Fruit fly (Drosophila melanogaster) whole organism, embryonic: Measurements from ENCODE around the gene CG3032.

Experiments
- CG11456 ChIP-seq: fragments of 200-800 bp; sonication (Bioruptor generic); IDR thresholded peaks from 3 replicates; pipeline ENCODE4 v1.3.6; 2022; ENCODE audit warnings: missing biosample characterization, missing genetic modification characterization
- CG12071 ChIP-seq: fragments of 200-800 bp; sonication (Bioruptor generic); optimal IDR thresholded peaks from 3 replicates; lab custom pipeline; 2018; ENCODE audit warnings: missing biosample characterization, mild to moderate bottlenecking, missing genetic modification characterization
- CG12769 ChIP-seq: fragments of 200-800 bp; sonication (Bioruptor generic); optimal IDR thresholded peaks from 2 replicates; lab custom pipeline; 2019; ENCODE audit warnings: missing biosample characterization, mild to moderate bottlenecking, missing genetic modification characterization, moderate library complexity
- CG14050 ChIP-seq: fragments of 200-800 bp; sonication (Bioruptor generic); IDR thresholded peaks from 3 replicates; pipeline ENCODE4 v1.3.6; 2022; ENCODE audit warnings: missing biosample characterization, missing genetic modification characterization
- CG1529 ChIP-seq: fragments of 200-800 bp; sonication (Bioruptor generic); optimal IDR thresholded peaks from 3 replicates; lab custom pipeline; 2018; ENCODE audit warnings: missing biosample characterization, missing genetic modification characterization
- CG16813 ChIP-seq: fragments of 200-800 bp; sonication (Bioruptor generic); IDR thresholded peaks from 3 replicates; pipeline ENCODE4 v1.3.6; 2022; ENCODE audit warnings: missing biosample characterization, missing genetic modification characterization; ENCODE audit not compliant: partially characterized antibody
- CG1832 ChIP-seq: fragments of 200-800 bp; sonication (Bioruptor generic); optimal IDR thresholded peaks from 2 replicates; lab custom pipeline; 2017; ENCODE audit warnings: missing biosample characterization, mild to moderate bottlenecking, missing genetic modification characterization, inconsistent platforms
- CG31441 ChIP-seq: fragments of 200-800 bp; sonication (Bioruptor generic); IDR thresholded peaks from 2 replicates; pipeline ENCODE4 v1.3.6; 2022; ENCODE audit warnings: missing biosample characterization, missing genetic modification characterization
- CG3163 ChIP-seq: fragments of 200-800 bp; sonication (Bioruptor generic); optimal IDR thresholded peaks from 3 replicates; lab custom pipeline; 2016; ENCODE audit warnings: missing biosample characterization, missing genetic modification characterization
- CG43689 ChIP-seq: fragments of 200-800 bp; sonication (Bioruptor generic); IDR thresholded peaks from 2 replicates; pipeline ENCODE4 v1.3.6; 2022; ENCODE audit warnings: missing biosample characterization, missing genetic modification characterization
- CG7357 ChIP-seq: fragments of 200-800 bp; sonication (Bioruptor generic); IDR thresholded peaks from 3 replicates; pipeline ENCODE4 v1.3.6; 2022; ENCODE audit warnings: missing biosample characterization, missing genetic modification characterization
- CG7839 ChIP-seq: fragments of 200-800 bp; sonication (Bioruptor generic); optimal IDR thresholded peaks from 3 replicates; lab custom pipeline; 2018; ENCODE audit warnings: missing biosample characterization, mild to moderate bottlenecking, missing genetic modification characterization, moderate library complexity
- CG8089 ChIP-seq: fragments of 200-800 bp; sonication (Bioruptor generic); optimal IDR thresholded peaks from 3 replicates; lab custom pipeline; 2016; ENCODE audit warnings: missing biosample characterization, missing genetic modification characterization
- CG9797 ChIP-seq: fragments of 200-800 bp; sonication (Bioruptor generic); optimal IDR thresholded peaks from 3 replicates; lab custom pipeline; 2018; ENCODE audit warnings: missing biosample characterization, mild to moderate bottlenecking, missing genetic modification characterization
- CG9817 ChIP-seq: fragments of 200-800 bp; sonication (Bioruptor generic); optimal IDR thresholded peaks from 2 replicates; lab custom pipeline; 2018; ENCODE audit warnings: missing biosample characterization, mild to moderate bottlenecking, missing genetic modification characterization, moderate library complexity
- CkIIα-i1 ChIP-seq: fragments of 200-800 bp; sonication (Bioruptor generic); IDR thresholded peaks from 2 replicates; pipeline ENCODE4 v1.3.6; 2022; ENCODE audit warnings: missing biosample characterization, missing genetic modification characterization
- Doc2 ChIP-seq: fragments of 200-800 bp; sonication (Bioruptor generic); IDR thresholded peaks from 2 replicates; pipeline ENCODE4 v1.3.6; 2022; ENCODE audit warnings: missing biosample characterization, missing genetic modification characterization
- ERR ChIP-seq: fragments of 200-800 bp; sonication (Bioruptor generic); optimal IDR thresholded peaks from 2 replicates; lab custom pipeline; 2016; ENCODE audit warnings: missing biosample characterization, missing genetic modification characterization
- Elba2 ChIP-seq: fragments of 200-800 bp; sonication (Bioruptor generic); optimal IDR thresholded peaks from 3 replicates; lab custom pipeline; 2016; ENCODE audit warnings: missing biosample characterization, missing genetic modification characterization
- Fer1 ChIP-seq: fragments of 200-800 bp; sonication (Bioruptor generic); optimal IDR thresholded peaks from 2 replicates; lab custom pipeline; 2017; ENCODE audit warnings: missing biosample characterization, mild to moderate bottlenecking, missing genetic modification characterization
- H2.0 ChIP-seq: fragments of 200-800 bp; sonication (Bioruptor generic); IDR thresholded peaks from 2 replicates; pipeline ENCODE4 v1.3.6; 2022; ENCODE audit warnings: missing biosample characterization, missing genetic modification characterization
- HLH4C ChIP-seq: fragments of 200-800 bp; sonication (Bioruptor generic); IDR thresholded peaks from 3 replicates; pipeline ENCODE4 v1.3.6; 2022; ENCODE audit warnings: missing biosample characterization, missing genetic modification characterization; ENCODE audit not compliant: partially characterized antibody
- Hr39 ChIP-seq: fragments of >200 bp; optimal IDR thresholded peaks from 2 replicates; lab custom pipeline; 2017
- MBD-R2 ChIP-seq: fragments of 200-800 bp; sonication (Bioruptor generic); IDR thresholded peaks from 2 replicates; pipeline ENCODE4 v1.3.6; 2022; ENCODE audit warnings: missing biosample characterization, missing genetic modification characterization
- Mes4 ChIP-seq: fragments of 200-800 bp; sonication (Bioruptor generic); optimal IDR thresholded peaks from 2 replicates; lab custom pipeline; 2016; ENCODE audit warnings: missing biosample characterization, missing genetic modification characterization
- NfI ChIP-seq: fragments of 200-800 bp; sonication (Bioruptor generic); optimal IDR thresholded peaks from 3 replicates; lab custom pipeline; 2018; ENCODE audit warnings: missing biosample characterization, mild to moderate bottlenecking, missing genetic modification characterization, moderate library complexity
- Sox100B ChIP-seq: fragments of 200-800 bp; sonication (Bioruptor generic); optimal IDR thresholded peaks from 3 replicates; lab custom pipeline; 2018; ENCODE audit warnings: missing biosample characterization, mild to moderate bottlenecking, missing genetic modification characterization
- Ssrp ChIP-seq: fragments of 200-800 bp; sonication (Bioruptor generic); optimal IDR thresholded peaks from 2 replicates; lab custom pipeline; 2018; ENCODE audit warnings: missing biosample characterization, mild to moderate bottlenecking, missing genetic modification characterization, moderate library complexity
- aop ChIP-seq: fragments of 200-800 bp; sonication (Bioruptor generic); IDR thresholded peaks from 2 replicates; pipeline ENCODE4 v1.3.6; 2022; ENCODE audit warnings: missing biosample characterization, missing genetic modification characterization
- az2 ChIP-seq: fragments of 200-800 bp; sonication (Bioruptor generic); optimal IDR thresholded peaks from 3 replicates; lab custom pipeline; 2016; ENCODE audit warnings: missing biosample characterization, missing genetic modification characterization
- bbx ChIP-seq: fragments of 200-800 bp; sonication (Bioruptor generic); IDR thresholded peaks from 2 replicates; pipeline ENCODE4 v1.3.6; 2022; ENCODE audit warnings: missing biosample characterization, missing genetic modification characterization; ENCODE audit not compliant: partially characterized antibody
- chif ChIP-seq, 2 experiments: fragments of 200-800 bp; sonication (Bioruptor generic); optimal IDR thresholded peaks; 3 replicates each; lab custom pipeline; 2016; ENCODE audit warnings: missing biosample characterization in 2 of 2, missing genetic modification characterization in 2 of 2
- chm ChIP-seq: fragments of 200-800 bp; sonication (Bioruptor generic); IDR thresholded peaks from 2 replicates; pipeline ENCODE4 v1.3.6; 2022; ENCODE audit warnings: missing biosample characterization, missing genetic modification characterization
- crp ChIP-seq, 2 experiments: fragments of 200-800 bp; sonication (Bioruptor generic); optimal IDR thresholded peaks; 2 replicates in 1 of 2; 3 replicates in 1 of 2; lab custom pipeline; 2017; ENCODE audit warnings: missing biosample characterization in 2 of 2, missing genetic modification characterization in 2 of 2, mild to moderate bottlenecking in 1 of 2, moderate library complexity in 1 of 2
- dmrt11E ChIP-seq: fragments of 200-800 bp; sonication (Bioruptor generic); optimal IDR thresholded peaks from 3 replicates; lab custom pipeline; 2018; ENCODE audit warnings: missing biosample characterization, mild to moderate bottlenecking, missing genetic modification characterization, moderate library complexity
- ems ChIP-seq: fragments of 200-800 bp; sonication (Bioruptor generic); optimal IDR thresholded peaks from 3 replicates; lab custom pipeline; 2016; ENCODE audit warnings: missing biosample characterization, missing genetic modification characterization
- gce ChIP-seq: fragments of 200-800 bp; sonication (Bioruptor generic); IDR thresholded peaks from 3 replicates; pipeline ENCODE4 v1.3.6; 2022; ENCODE audit warnings: missing biosample characterization, missing genetic modification characterization
- gem ChIP-seq: fragments of 200-800 bp; sonication (Bioruptor generic); optimal IDR thresholded peaks from 2 replicates; lab custom pipeline; 2019; ENCODE audit warnings: missing biosample characterization, mild to moderate bottlenecking, missing genetic modification characterization, moderate library complexity
- ken ChIP-seq: fragments of 200-800 bp; sonication (Bioruptor generic); IDR thresholded peaks from 3 replicates; pipeline ENCODE4 v1.3.6; 2022; ENCODE audit warnings: missing biosample characterization, missing genetic modification characterization
- lbe ChIP-seq: fragments of 200-800 bp; sonication (Bioruptor generic); optimal IDR thresholded peaks from 2 replicates; lab custom pipeline; 2016; ENCODE audit warnings: missing biosample characterization, mild to moderate bottlenecking, missing genetic modification characterization
- odd ChIP-seq: fragments of 200-800 bp; sonication (Bioruptor generic); optimal IDR thresholded peaks from 2 replicates; lab custom pipeline; 2017; ENCODE audit warnings: missing biosample characterization, mild to moderate bottlenecking, missing genetic modification characterization
- salm ChIP-seq: fragments of 200-800 bp; sonication (Bioruptor generic); optimal IDR thresholded peaks from 2 replicates; lab custom pipeline; 2018; ENCODE audit warnings: missing biosample characterization, mild to moderate bottlenecking, missing genetic modification characterization
- shn ChIP-seq: fragments of 200-800 bp; sonication (Bioruptor generic); optimal IDR thresholded peaks from 3 replicates; lab custom pipeline; 2016; ENCODE audit warnings: missing biosample characterization, missing genetic modification characterization
- slou ChIP-seq: fragments of 200-800 bp; sonication (Bioruptor generic); optimal IDR thresholded peaks from 3 replicates; lab custom pipeline; 2016; ENCODE audit warnings: missing biosample characterization, missing genetic modification characterization
- sna ChIP-seq: fragments of 200-800 bp; sonication (Bioruptor generic); IDR thresholded peaks from 2 replicates; pipeline ENCODE4 v1.3.6; 2022; ENCODE audit warnings: missing biosample characterization, missing genetic modification characterization; ENCODE audit not compliant: partially characterized antibody
- tin ChIP-seq: fragments of 200-800 bp; sonication (Bioruptor generic); optimal IDR thresholded peaks from 3 replicates; lab custom pipeline; 2016; ENCODE audit warnings: missing biosample characterization, missing genetic modification characterization
- tio ChIP-seq: fragments of 200-800 bp; sonication (Bioruptor generic); optimal IDR thresholded peaks from 2 replicates; lab custom pipeline; 2017; ENCODE audit warnings: missing biosample characterization, missing genetic modification characterization, inconsistent platforms
- unc-4 ChIP-seq: fragments of 200-800 bp; sonication (Bioruptor generic); IDR thresholded peaks from 2 replicates; pipeline ENCODE4 v1.3.6; 2022; ENCODE audit warnings: missing biosample characterization, missing genetic modification characterization; ENCODE audit not compliant: partially characterized antibody
- vnd ChIP-seq: fragments of 200-800 bp; sonication (Bioruptor generic); IDR thresholded peaks from 3 replicates; pipeline ENCODE4 v1.3.6; 2022; ENCODE audit warnings: missing biosample characterization, missing genetic modification characterization; ENCODE audit not compliant: partially characterized antibody
- wor ChIP-seq: fragments of 200-800 bp; sonication (Bioruptor generic); IDR thresholded peaks from 2 replicates; pipeline ENCODE4 v1.3.6; 2022; ENCODE audit warnings: missing biosample characterization, missing genetic modification characterization
- zen ChIP-seq: fragments of 200-800 bp; sonication (Bioruptor generic); optimal IDR thresholded peaks from 3 replicates; lab custom pipeline; 2018; ENCODE audit warnings: missing biosample characterization, mild to moderate bottlenecking, missing genetic modification characterization, moderate library complexity
- zfh2 ChIP-seq: fragments of 200-800 bp; sonication (Bioruptor generic); optimal IDR thresholded peaks from 2 replicates; lab custom pipeline; 2016; ENCODE audit warnings: missing biosample characterization, missing genetic modification characterization

The CG3032 gene

DNA sequence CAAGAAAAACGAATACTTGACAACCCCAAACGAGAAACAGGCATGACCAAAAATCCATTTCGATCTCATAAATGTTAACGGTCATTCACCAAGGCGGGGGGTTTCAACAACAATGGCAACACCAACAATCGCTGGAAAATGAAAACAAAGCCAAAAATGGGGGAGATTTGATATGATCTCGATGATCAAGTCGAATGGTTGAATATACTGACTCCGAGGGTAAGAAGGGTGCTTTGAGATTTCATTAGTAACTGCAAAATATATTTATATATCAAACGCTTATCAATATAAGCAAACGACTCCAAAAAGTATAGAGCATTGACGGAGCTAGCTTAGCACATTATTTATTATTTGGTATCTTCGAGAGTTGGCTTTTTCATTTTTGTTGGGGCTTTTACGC, 23.6 kb downstream of the CG3032 start (continued):
- TF ChIP-seq wor (no peak), CG7357 (GFP tag; lab: Robert Waterston, UW) (no peak), Ssrp (tag; lab: Kevin White, UChicago) (no peak), gce (GFP tag; lab: Robert Waterston, UW) (no peak), CG1529 (GFP tag; lab: Kevin White, UChicago) (no peak), chif (GFP tag; optimal IDR thresholded peaks at IDR 0.05; lab: Kevin White, UChicago) (no peak), CG31441 (GFP tag; lab: Robert Waterston, UW) (no peak), CG12071 (no peak), ken (GFP tag; lab: Robert Waterston, UW) (no peak), tio (GFP tag; lab: Kevin White, UChicago) (no peak), CG14050 (GFP tag; lab: Robert Waterston, UW) (no peak), HLH4C (GFP tag; lab: Robert Waterston, UW) (no peak), CG3163 (GFP tag; lab: Kevin White, UChicago) (no peak), H2.0 (GFP tag; lab: Robert Waterston, UW) (no peak), CkIIα-i1 (GFP tag; lab: Robert Waterston, UW) (no peak), CG9797 (GFP tag; lab: Kevin White, UChicago) (no peak), chm (GFP tag; lab: Robert Waterston, UW) (peak; percentile 43; the same call in 1 of the 2 replicates), tin (GFP tag; lab: Kevin White, UChicago) (no peak), Sox100B (GFP tag; lab: Kevin White, UChicago) (no peak), MBD-R2 (no peak), CG8089 (no peak), gem (tag; lab: Kevin White, UChicago) (peak; percentile 34), slou (GFP tag; lab: Kevin White, UChicago) (no peak), odd (GFP tag; lab: Kevin White, UChicago) (no peak), ERR (GFP tag; lab: Kevin White, UChicago) (no peak), zfh2 (no peak), dmrt11E (peak; percentile 10), Hr39 (lab: Kevin White, UChicago) (no peak), shn (no peak), aop (GFP tag; lab: Robert Waterston, UW) (no peak), Fer1 (no peak), sna (no peak), CG16813 (no peak), Elba2 (GFP tag; lab: Kevin White, UChicago) (no peak), az2 (GFP tag; lab: Kevin White, UChicago) (no peak), unc-4 (no peak), salm (no peak), ems (GFP tag; lab: Kevin White, UChicago) (no peak), CG1832 (GFP tag; lab: Kevin White, UChicago) (no peak), lbe (GFP tag; lab: Kevin White, UChicago) (peak; percentile 20), zen (tag; lab: Kevin White, UChicago) (no peak), Doc2 (GFP tag; lab: Robert Waterston, UW) (no peak), CG12769 (peak; percentile 31), vnd (GFP tag; lab: Robert Waterston, UW) (no peak), CG11456 (no peak), bbx (GFP tag; lab: Robert Waterston, UW) (no peak), NfI (GFP tag; lab: Kevin White, UChicago) (no peak), crp (GFP tag; optimal IDR thresholded peaks at IDR 0.05; lab: Kevin White, UChicago) (no peak), Mes4 (no peak), CG7839 (tag; lab: Kevin White, UChicago) (peak; percentile 29), CG43689 (GFP tag; lab: Robert Waterston, UW) (no peak), CG9817 (tag; lab: Kevin White, UChicago) (no peak)
